Worm (Caenorhabditis elegans) whole organism, midembryonic: ENCODE results near the gene lst-4.

Experiments used
- cog-1 ChIP-seq: sonication (generic microtip); optimal IDR thresholded peaks from 2 replicates; lab custom pipeline; 2016; ENCODE audit warnings: missing genetic modification characterization, missing compliant biosample characterization
- flt-1 ChIP-seq: fragments of 200-800 bp; sonication (Bioruptor generic); IDR thresholded peaks from 2 replicates; pipeline ENCODE4 v1.3.6; 2022; ENCODE audit warnings: missing genetic modification characterization, missing compliant biosample characterization
- ref-1 ChIP-seq: fragments of 200-800 bp; sonication (Bioruptor generic); conservative IDR thresholded peaks from 2 replicates; pipeline ENCODE4 v1.3.6; 2022; ENCODE audit warnings: missing genetic modification reagents, missing genetic modification characterization, missing compliant biosample characterization
- ztf-23 ChIP-seq: fragments of 200-800 bp; sonication (Bioruptor generic); IDR thresholded peaks from 2 replicates; pipeline ENCODE4 v1.3.6; 2022; ENCODE audit warnings: missing genetic modification reagents, missing genetic modification characterization, missing compliant biosample characterization
- ztf-29 ChIP-seq: fragments of 200-800 bp; sonication (Bioruptor generic); IDR thresholded peaks from 2 replicates; pipeline ENCODE4 v1.3.6; 2022; ENCODE audit warnings: missing genetic modification reagents, missing genetic modification characterization, missing compliant biosample characterization

DNA sequence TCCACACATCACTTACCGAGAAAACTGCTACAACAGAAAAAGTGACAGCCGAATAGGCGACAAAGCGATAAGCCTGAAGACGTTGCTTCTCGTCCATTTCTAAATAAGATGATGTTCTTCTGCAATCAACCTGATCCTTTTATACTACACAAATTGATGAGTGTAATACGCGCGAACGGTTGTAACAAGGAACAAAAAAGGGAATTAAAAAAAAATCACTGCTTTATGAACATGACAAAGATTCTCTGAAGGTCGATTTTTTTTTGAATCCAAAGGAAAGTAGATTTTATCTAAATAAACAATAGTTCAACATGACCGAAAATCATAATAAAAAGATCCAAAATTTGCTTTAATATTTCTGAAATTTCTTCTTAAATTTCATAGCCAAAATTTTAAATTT, 29.6 kb upstream of the lst-4 start, which contains the start of gene col-133:
- TF ChIP-seq cog-1 (tag; lab: Kevin White, UChicago) (no peak), ref-1 (GFP tag; lab: Robert Waterston, UW) (no peak), ztf-29 (GFP tag; lab: Robert Waterston, UW) (no peak), ztf-23 (GFP tag; lab: Robert Waterston, UW) (no peak), flt-1 (GFP tag; lab: Robert Waterston, UW) (no peak)
